Worm (Caenorhabditis elegans) whole organism, midembryonic: ENCODE results near the gene C02E7.8.

Experiments
- T22C8.4 ChIP-seq: fragments of 200-800 bp; sonication (Bioruptor generic); IDR thresholded peaks from 2 replicates; pipeline ENCODE4 v1.3.6; 2022; ENCODE audit warnings: missing genetic modification characterization, missing compliant biosample characterization
- cog-1 ChIP-seq: sonication (generic microtip); optimal IDR thresholded peaks from 2 replicates; lab custom pipeline; 2016; ENCODE audit warnings: missing genetic modification characterization, missing compliant biosample characterization
- flt-1 ChIP-seq: fragments of 200-800 bp; sonication (Bioruptor generic); IDR thresholded peaks from 2 replicates; pipeline ENCODE4 v1.3.6; 2022; ENCODE audit warnings: missing genetic modification characterization, missing compliant biosample characterization
- klf-2 ChIP-seq: fragments of 200-800 bp; sonication (Bioruptor generic); conservative IDR thresholded peaks from 2 replicates; pipeline ENCODE4 v1.3.6; 2022; ENCODE audit warnings: missing genetic modification reagents, missing genetic modification characterization, missing compliant biosample characterization
- med-1 ChIP-seq: sonication (generic microtip); optimal IDR thresholded peaks from 2 replicates; lab custom pipeline; 2017; ENCODE audit warnings: missing genetic modification characterization, mild to moderate bottlenecking, missing compliant biosample characterization, antibody characterized with exemption, missing genetic modification reagents; ENCODE audit not compliant: insufficient read depth
- ref-1 ChIP-seq: fragments of 200-800 bp; sonication (Bioruptor generic); conservative IDR thresholded peaks from 2 replicates; pipeline ENCODE4 v1.3.6; 2022; ENCODE audit warnings: missing genetic modification reagents, missing genetic modification characterization, missing compliant biosample characterization
- tab-1 ChIP-seq: fragments of 200-800 bp; sonication (Bioruptor generic); IDR thresholded peaks from 2 replicates; pipeline ENCODE4 v1.3.6; 2022; ENCODE audit warnings: missing genetic modification characterization, missing compliant biosample characterization
- ztf-23 ChIP-seq: fragments of 200-800 bp; sonication (Bioruptor generic); IDR thresholded peaks from 2 replicates; pipeline ENCODE4 v1.3.6; 2022; ENCODE audit warnings: missing genetic modification reagents, missing genetic modification characterization, missing compliant biosample characterization
- ztf-29 ChIP-seq: fragments of 200-800 bp; sonication (Bioruptor generic); IDR thresholded peaks from 2 replicates; pipeline ENCODE4 v1.3.6; 2022; ENCODE audit warnings: missing genetic modification reagents, missing genetic modification characterization, missing compliant biosample characterization

C02E7.8 gene

DNA sequence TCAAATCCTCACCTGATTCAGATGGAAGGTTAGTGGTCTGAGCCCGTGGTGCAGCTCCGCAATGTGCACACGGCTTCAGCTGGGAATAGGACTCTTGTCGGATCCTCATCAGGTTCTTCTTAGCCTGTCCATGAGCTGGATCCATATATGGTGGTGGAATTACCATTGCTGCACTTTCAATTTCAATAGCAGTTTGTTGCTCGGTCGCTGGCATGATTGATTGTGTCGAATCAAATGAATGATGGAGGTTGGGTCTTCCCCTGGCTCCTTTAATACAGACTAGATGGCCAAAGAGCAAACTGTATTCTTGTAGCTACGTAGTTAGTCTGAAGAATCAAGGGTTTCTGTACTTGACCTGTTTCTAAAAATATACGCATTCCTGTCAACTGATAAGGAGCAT is 12.2 kb upstream of the C02E7.8 start, which contains the start of gene C02E7.10:
C02E7.10 (minus strand) TSS at position 232 of the 400 bp plus-strand sequence.
- TF ChIP-seq ref-1 (GFP tag; lab: Robert Waterston, UW) (no peak), tab-1 (GFP tag; lab: Robert Waterston, UW) (no peak), flt-1 (GFP tag; lab: Robert Waterston, UW) (no peak), cog-1 (tag; lab: Kevin White, UChicago) (no peak), med-1 (GFP tag; lab: Kevin White, UChicago) (no peak), ztf-29 (GFP tag; lab: Robert Waterston, UW) (no peak), T22C8.4 (GFP tag; lab: Robert Waterston, UW) (no peak), klf-2 (GFP tag; lab: Robert Waterston, UW) (no peak), ztf-23 (no peak)

DNA sequence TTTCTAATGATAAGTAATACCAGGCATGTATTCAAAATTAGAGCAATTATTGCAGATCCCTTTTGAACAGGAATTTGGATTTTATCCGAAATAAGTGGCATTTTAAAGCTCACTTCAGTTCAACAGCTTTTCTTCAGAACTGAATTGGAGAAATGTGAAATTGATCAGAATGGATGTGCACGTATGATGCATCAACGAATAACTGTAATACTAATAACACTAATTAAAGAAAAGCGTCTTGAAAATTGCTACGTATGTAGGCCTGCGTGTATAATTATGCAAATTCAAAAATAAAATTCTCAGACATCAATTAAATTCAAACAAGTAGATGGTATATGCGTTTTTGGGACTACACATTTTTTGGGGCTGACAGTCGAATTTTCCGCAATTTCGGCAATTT is 9.3 kb upstream of the C02E7.8 start, which contains the start of gene str-205:
str-205 (minus strand) TSS at position 101 of the 400 bp plus-strand sequence.
- TF ChIP-seq T22C8.4 (GFP tag; lab: Robert Waterston, UW) (no peak), ztf-23 (no peak), cog-1 (tag; lab: Kevin White, UChicago) (no peak), med-1 (GFP tag; lab: Kevin White, UChicago) (no peak), flt-1 (GFP tag; lab: Robert Waterston, UW) (no peak), ztf-29 (GFP tag; lab: Robert Waterston, UW) (no peak), tab-1 (GFP tag; lab: Robert Waterston, UW) (no peak), ref-1 (GFP tag; lab: Robert Waterston, UW) (no peak), klf-2 (GFP tag; lab: Robert Waterston, UW) (no peak)

DNA sequence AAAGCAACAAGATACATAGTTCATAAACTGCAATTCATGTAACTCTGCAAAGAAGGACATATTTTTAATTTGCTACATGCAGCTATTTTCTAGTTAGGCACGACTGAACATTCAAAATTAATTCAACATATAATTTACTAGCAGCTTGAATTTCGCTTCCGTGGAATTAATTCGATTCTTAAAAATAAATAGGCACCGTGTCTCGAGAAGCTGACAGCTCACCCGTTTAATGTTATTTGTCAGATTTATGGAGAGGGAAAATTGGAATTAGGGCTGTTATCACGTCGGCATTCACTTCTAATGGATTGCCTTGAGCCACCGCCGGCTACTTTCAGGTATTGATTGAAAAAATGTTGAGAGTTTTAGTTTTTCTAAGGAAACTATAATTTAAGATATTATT is 5.8 kb upstream of the C02E7.8 start, which contains the start of gene srh-21:
srh-21 (plus strand) TSS at position 301 of the 400 bp plus-strand sequence.
- TF ChIP-seq ztf-29 (GFP tag; lab: Robert Waterston, UW) (no peak), tab-1 (GFP tag; lab: Robert Waterston, UW) (no peak), med-1 (GFP tag; lab: Kevin White, UChicago) (no peak), klf-2 (GFP tag; lab: Robert Waterston, UW) (no peak), cog-1 (tag; lab: Kevin White, UChicago) (no peak), ztf-23 (no peak)

DNA sequence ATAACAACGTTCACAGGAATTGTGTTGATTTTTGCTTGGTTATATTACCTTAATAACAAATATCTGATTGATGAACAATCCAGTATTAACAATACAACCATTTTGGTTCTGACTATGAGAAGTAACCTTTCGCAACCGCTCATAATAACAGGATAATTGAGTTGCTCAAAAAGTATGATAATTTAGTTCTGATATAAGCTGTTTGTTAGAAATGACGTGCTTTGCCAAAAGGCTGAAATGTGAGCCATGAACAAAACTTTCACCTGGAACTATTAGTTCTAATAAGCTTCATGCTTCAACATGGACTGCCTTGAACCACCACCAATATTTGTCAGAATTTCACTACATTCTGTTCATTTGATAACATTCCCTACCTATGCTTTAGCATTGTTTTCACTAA is 4.0 kb upstream of the C02E7.8 start, which contains the start of gene srh-20:
srh-20 (plus strand) TSS at position 301 of the 400 bp plus-strand sequence.
- no peak for TF ChIP-seq med-1 (GFP tag; lab: Kevin White, UChicago)
- no peak for TF ChIP-seq ztf-29 (GFP tag; lab: Robert Waterston, UW)

DNA sequence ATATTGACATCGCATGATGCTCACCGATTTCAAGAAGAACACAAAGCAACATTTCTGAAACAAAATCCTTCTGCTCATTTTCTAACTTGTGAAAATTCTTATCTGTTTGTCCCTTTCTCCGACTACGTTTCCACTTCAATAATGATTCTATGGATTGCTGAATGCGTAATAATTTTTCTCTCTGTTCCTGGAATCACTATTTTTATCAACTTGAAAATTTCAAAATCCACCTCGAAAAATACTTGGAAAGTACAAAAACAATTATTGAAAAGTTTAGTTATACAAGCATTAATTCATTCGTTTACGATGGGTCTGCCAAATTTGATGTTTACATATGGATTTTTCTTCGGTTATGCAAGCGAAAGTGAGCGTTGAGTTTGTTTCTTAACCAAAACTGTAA is 1.4 kb upstream of the C02E7.8 start, which contains the start of gene srh-22:
srh-22 (plus strand) TSS at position 301 of the 400 bp plus-strand sequence.
- no peak for TF ChIP-seq cog-1 (tag; lab: Kevin White, UChicago)
- no peak for TF ChIP-seq ref-1 (GFP tag; lab: Robert Waterston, UW)
- no peak for TF ChIP-seq T22C8.4 (GFP tag; lab: Robert Waterston, UW)
- no peak for TF ChIP-seq flt-1 (GFP tag; lab: Robert Waterston, UW)

DNA sequence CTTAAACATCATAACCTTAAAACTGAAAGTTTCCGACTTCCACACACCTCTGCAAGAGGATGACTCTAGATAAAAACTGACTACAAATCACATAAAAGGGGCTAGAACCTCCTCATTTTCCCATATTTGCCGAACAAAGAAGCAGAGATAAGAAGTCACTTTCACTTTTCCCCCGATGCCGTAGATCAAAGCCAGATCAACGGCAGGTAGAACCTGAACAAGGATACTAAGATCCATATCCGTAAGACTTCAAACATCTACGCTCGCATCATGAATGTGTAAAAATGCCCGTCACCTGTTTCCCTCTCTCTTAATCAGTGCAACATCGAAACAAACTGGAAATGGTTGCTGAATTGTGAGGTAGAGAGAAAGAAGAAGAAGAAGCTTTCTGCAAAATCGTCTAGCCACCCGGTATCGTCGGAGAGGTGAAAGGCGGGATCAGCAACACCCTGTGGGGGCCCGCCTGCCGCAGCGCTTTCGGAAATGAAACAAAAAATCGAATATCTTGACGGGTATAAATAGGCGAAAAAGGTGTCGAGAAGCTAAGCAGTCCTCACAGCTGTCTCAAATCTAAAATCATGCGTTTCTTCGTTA is 1.8 kb downstream of the C02E7.8 start, which contains the start of gene C02E7.6:
C02E7.6 (plus strand) TSS at position 544 of the 594 bp plus-strand sequence.
- TF ChIP-seq T22C8.4 (GFP tag; lab: Robert Waterston, UW) (no peak), flt-1 (GFP tag; lab: Robert Waterston, UW) (no peak), med-1 (GFP tag; lab: Kevin White, UChicago) (no peak), ztf-29 (GFP tag; lab: Robert Waterston, UW) (no peak), tab-1 (GFP tag; lab: Robert Waterston, UW) (no peak), ref-1 (GFP tag; lab: Robert Waterston, UW) (no peak), ztf-23 (no peak), cog-1 (tag; lab: Kevin White, UChicago) (no peak), klf-2 (GFP tag; lab: Robert Waterston, UW) (no peak; the same call in 1 of the 2 replicates)

DNA sequence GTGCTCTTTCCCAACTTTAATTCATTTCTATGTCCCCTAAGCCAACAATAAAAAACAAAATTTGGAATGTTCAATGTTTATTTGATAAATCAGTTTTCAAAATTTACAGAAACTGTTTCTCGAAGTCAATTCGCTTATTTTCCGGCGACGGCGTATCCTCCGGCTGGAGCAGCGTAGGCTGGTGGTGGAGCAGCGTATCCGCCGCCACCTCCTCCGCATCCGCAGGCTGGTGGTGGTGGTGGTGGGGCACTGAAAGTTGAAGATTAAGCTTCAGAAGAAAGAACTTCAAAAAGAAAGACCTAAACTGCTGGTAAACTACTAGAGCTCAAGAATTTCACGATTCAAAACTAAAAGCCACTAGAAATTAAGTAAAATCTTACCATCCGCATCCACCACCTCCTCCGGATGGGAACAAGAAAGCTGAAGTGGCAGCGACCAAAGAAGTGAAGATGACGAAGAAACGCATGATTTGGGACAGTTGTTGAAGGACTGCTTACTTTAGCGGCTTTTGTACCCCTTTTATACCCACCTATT is 2.4 kb downstream of the C02E7.8 start, which contains the start of gene C02E7.7:
C02E7.7 (minus strand) TSS at position 484 of the 534 bp plus-strand sequence.
- TF ChIP-seq ztf-23 (no peak), T22C8.4 (GFP tag; lab: Robert Waterston, UW) (no peak), med-1 (GFP tag; lab: Kevin White, UChicago) (no peak), tab-1 (GFP tag; lab: Robert Waterston, UW) (no peak), ztf-29 (GFP tag; lab: Robert Waterston, UW) (no peak), klf-2 (GFP tag; lab: Robert Waterston, UW) (no peak; the same call in 1 of the 2 replicates), cog-1 (tag; lab: Kevin White, UChicago) (no peak), ref-1 (GFP tag; lab: Robert Waterston, UW) (no peak), flt-1 (GFP tag; lab: Robert Waterston, UW) (no peak)

DNA sequence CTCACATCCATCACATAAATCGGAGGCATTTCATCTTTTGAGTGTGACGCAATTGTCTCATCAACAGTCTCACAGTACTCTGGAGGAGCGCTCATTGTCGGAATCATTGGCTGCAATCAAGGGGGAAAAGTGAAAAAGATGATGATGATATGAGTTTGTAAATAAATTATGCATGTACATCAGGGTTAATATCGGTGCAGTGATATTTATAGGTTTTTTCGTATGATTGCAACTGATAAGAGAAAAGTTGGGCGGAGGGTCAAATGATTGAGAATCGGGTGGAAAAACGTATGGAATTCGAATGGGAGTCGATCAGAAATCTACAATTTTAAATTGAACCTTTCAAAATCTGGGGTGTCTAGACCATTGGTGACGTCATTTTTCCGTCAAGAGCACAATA is 5.7 kb downstream of the C02E7.8 start, which contains the start of gene H23N18.6:
H23N18.6 (minus strand) TSS at position 201 of the 400 bp plus-strand sequence.
- TF ChIP-seq cog-1 (tag; lab: Kevin White, UChicago): no peak
- TF ChIP-seq T22C8.4 (GFP tag; lab: Robert Waterston, UW): no peak
- TF ChIP-seq tab-1 (GFP tag; lab: Robert Waterston, UW): no peak
- no peak for TF ChIP-seq med-1 (GFP tag; lab: Kevin White, UChicago)
- TF ChIP-seq ztf-29 (GFP tag; lab: Robert Waterston, UW): no peak
- TF ChIP-seq klf-2 (GFP tag; lab: Robert Waterston, UW): no peak
- TF ChIP-seq ztf-23: no peak
- no peak for TF ChIP-seq flt-1 (GFP tag; lab: Robert Waterston, UW)
- no peak for TF ChIP-seq ref-1 (GFP tag; lab: Robert Waterston, UW)

DNA sequence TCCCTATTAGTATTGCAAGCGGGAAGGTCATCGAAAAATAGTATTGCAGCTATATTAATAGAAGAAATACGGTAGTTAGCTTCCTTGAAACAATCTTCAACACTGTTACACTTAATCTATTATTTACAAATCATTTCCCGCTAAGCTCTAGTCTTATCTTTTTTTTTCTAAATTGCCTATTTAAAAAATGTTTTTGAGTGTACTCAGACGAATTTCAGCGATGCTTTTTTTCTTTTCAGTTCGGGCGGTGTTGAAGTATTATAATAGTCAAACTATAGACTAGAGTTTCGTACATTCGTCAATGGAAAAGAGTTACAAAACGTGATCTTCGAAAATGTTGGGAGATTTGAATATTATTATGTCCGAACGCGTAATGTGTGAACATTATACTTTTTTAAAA is 6.7 kb downstream of the C02E7.8 start:
- no peak for TF ChIP-seq flt-1 (GFP tag; lab: Robert Waterston, UW)
- no peak for TF ChIP-seq klf-2 (GFP tag; lab: Robert Waterston, UW)
